Fruit fly (Drosophila melanogaster): ENCODE data around the gene Sgt.

The Sgt gene

DNA sequence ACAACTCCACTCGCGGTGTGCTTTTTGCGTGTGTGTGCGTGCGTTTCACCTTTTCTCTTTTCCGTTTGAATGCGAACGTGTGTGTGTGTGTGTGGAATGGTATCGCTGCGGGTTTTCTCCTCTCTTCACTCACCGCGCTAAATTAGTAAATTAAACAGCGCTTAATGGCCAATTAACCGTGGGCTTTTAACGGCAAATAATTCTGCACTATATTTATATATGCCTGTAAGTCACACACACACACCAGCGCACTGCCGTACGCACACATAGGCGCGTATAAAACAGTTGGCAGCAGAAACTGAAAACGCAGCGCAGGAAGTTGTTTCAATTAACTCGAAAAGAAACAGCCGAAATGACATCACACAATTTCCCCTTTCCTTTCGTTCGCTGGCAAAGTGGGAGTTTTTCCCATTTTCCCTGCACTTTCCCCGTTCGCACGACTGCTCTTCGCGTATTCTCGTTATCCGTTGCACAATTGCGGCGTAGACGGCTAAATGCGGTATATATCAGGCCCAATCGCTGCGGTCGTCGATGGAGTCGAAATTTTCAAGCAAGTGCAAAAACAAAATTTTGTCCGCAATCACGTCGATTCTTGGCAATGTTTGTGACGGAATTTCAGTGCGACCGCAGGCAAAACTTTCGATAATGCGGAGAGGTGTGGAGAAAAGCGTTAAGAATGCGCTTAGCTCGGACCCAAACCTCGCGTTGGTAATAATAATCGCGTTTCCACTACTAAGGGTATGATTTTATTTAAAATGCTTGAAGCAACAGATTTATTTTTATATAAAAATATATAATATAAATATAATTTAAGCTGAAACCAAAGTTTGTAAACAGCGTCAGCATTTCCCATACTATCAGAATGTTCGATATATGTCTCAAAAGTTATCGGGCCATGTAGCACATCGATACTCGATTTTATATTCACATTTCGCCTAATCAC, 1.4 kb downstream of the Sgt start, which contains the start of gene BicD (continued):
- TF ChIP-seq CG11723 (GFP tag; optimal IDR thresholded peaks at IDR 0.05) (no peak), so (GFP tag; IDR thresholded peaks at IDR 0.05) (no peak), cato (GFP tag; optimal IDR thresholded peaks at IDR 0.05; ENCODE audit: borderline replicate concordance) (no peak), CG14710 (tag; optimal IDR thresholded peaks at IDR 0.05) (peak; percentile 76), Mes4 (GFP tag; optimal IDR thresholded peaks at IDR 0.05) (no peak), CG10321 (GFP tag; IDR thresholded peaks at IDR 0.05) (no peak), bigmax (GFP tag; optimal IDR thresholded peaks at IDR 0.05) (no peak), CG32767 (GFP tag; IDR thresholded peaks at IDR 0.05) (no peak), pum (GFP tag; optimal IDR thresholded peaks at IDR 0.05) (no peak), CG9727 (GFP tag; optimal IDR thresholded peaks at IDR 0.05) (peak; percentile 28), jumu (GFP tag; optimal IDR thresholded peaks at IDR 0.05) (no peak), Deaf1 (tag; optimal IDR thresholded peaks at IDR 0.05) (peak; percentile 34), CG11456 (GFP tag; IDR thresholded peaks at IDR 0.05) (no peak), inv (GFP tag; IDR thresholded peaks at IDR 0.05; ENCODE audit: partially characterized antibody) (peak; percentile 54), CG3995 (GFP tag; optimal IDR thresholded peaks at IDR 0.05) (peak; percentile 7), trem (tag; optimal IDR thresholded peaks at IDR 0.05) (peak; percentile 83), CG2889 (GFP tag; IDR thresholded peaks at IDR 0.05) (no peak), mirr (GFP tag; optimal IDR thresholded peaks at IDR 0.05) (no peak), CG17385 (GFP tag; optimal IDR thresholded peaks at IDR 0.05) (peak; percentile 29), lilli (GFP tag; optimal IDR thresholded peaks at IDR 0.05) (no peak), rib (GFP tag; IDR thresholded peaks at IDR 0.05) (no peak), Myb (GFP tag; optimal IDR thresholded peaks at IDR 0.05) (no peak), CG17802 (tag; optimal IDR thresholded peaks at IDR 0.05) (peak; percentile 46), ro (GFP tag; IDR thresholded peaks at IDR 0.05) (no peak), Spps (tag; optimal IDR thresholded peaks at IDR 0.05) (no peak), NC2α (GFP tag; optimal IDR thresholded peaks at IDR 0.05) (no peak), exex (tag; optimal IDR thresholded peaks at IDR 0.05) (peak; percentile 94), Usf (GFP tag; optimal IDR thresholded peaks at IDR 0.05) (no peak), sim (GFP tag; IDR thresholded peaks at IDR 0.05) (no peak), Aef1 (GFP tag; IDR thresholded peaks at IDR 0.05) (0 out of 3 replicates have a peak, but pooled peaks have one; percentile 12), salm (tag; optimal IDR thresholded peaks at IDR 0.05) (no peak), z (GFP tag; IDR thresholded peaks at IDR 0.05) (no peak), CG33213 (GFP tag; optimal IDR thresholded peaks at IDR 0.05) (no peak), kni (GFP tag; optimal IDR thresholded peaks at IDR 0.05) (peak; percentile 3), Sox100B (GFP tag; optimal IDR thresholded peaks at IDR 0.05) (no peak), CG1647 (GFP tag; optimal IDR thresholded peaks at IDR 0.05) (no peak), ato (GFP tag; IDR thresholded peaks at IDR 0.05; ENCODE audit: partially characterized antibody) (peak; percentile 32; the same call in 1 of the 2 replicates), CG18619 (GFP tag; optimal IDR thresholded peaks at IDR 0.05) (no peak), onecut (GFP tag; IDR thresholded peaks at IDR 0.05) (0 out of 2 replicates have a peak, but pooled peaks have one; percentile 4), Nf-YB (GFP tag; optimal IDR thresholded peaks at IDR 0.05) (no peak), CG30020 (tag; optimal IDR thresholded peaks at IDR 0.05) (peak; percentile 67), run (tag; optimal IDR thresholded peaks at IDR 0.05) (peak; percentile 12), seq (GFP tag; IDR thresholded peaks at IDR 0.05) (no peak), HLH3B (GFP tag; IDR thresholded peaks at IDR 0.05) (no peak), Hmx (GFP tag; optimal IDR thresholded peaks at IDR 0.05) (no peak), HmgZ (tag; optimal IDR thresholded peaks at IDR 0.05) (peak; percentile 73), NFAT (GFP tag; IDR thresholded peaks at IDR 0.05) (no peak), sr (GFP tag; IDR thresholded peaks at IDR 0.05) (no peak), CG6765 (GFP tag; optimal IDR thresholded peaks at IDR 0.05) (peak; percentile 0)
